Fruit fly (Drosophila melanogaster) whole organism, adult: ENCODE results near the gene wus.

Experiments used
- CG11617 ChIP-seq: fragments of 200-800 bp; sonication (Bioruptor generic); optimal IDR thresholded peaks from 2 replicates; lab custom pipeline; 2017; ENCODE audit warnings: mild to moderate bottlenecking, missing biosample characterization, missing genetic modification reagents, missing genetic modification characterization
- CG12768 ChIP-seq: fragments of 200-800 bp; sonication (Bioruptor generic); optimal IDR thresholded peaks from 2 replicates; lab custom pipeline; 2017; ENCODE audit warnings: missing biosample characterization, missing genetic modification characterization, mild to moderate bottlenecking, moderate library complexity, missing genetic modification reagents
- CG14711 ChIP-seq: fragments of 200-800 bp; sonication (Bioruptor generic); optimal IDR thresholded peaks from 2 replicates; lab custom pipeline; 2018; ENCODE audit warnings: missing biosample characterization, mild to moderate bottlenecking, missing genetic modification characterization, moderate library complexity
- CG1620 ChIP-seq: fragments of 200-800 bp; sonication (Bioruptor generic); optimal IDR thresholded peaks from 2 replicates; lab custom pipeline; 2016; ENCODE audit warnings: missing biosample characterization, missing genetic modification characterization
- CG33017 ChIP-seq: fragments of 200-800 bp; sonication (Bioruptor generic); optimal IDR thresholded peaks from 2 replicates; lab custom pipeline; 2018; ENCODE audit warnings: missing biosample characterization, mild to moderate bottlenecking, missing genetic modification characterization, moderate library complexity
- CG5204 ChIP-seq: fragments of 200-800 bp; sonication (Bioruptor generic); optimal IDR thresholded peaks from 2 replicates; lab custom pipeline; 2016; ENCODE audit warnings: missing biosample characterization, missing genetic modification characterization
- CG7045 ChIP-seq: fragments of 200-800 bp; sonication (Bioruptor generic); optimal IDR thresholded peaks from 2 replicates; lab custom pipeline; 2017; ENCODE audit warnings: missing biosample characterization, mild to moderate bottlenecking, missing genetic modification characterization
- CG7101 ChIP-seq: fragments of 200-800 bp; sonication (Bioruptor generic); optimal IDR thresholded peaks from 2 replicates; lab custom pipeline; 2018; ENCODE audit warnings: missing biosample characterization, mild to moderate bottlenecking, missing genetic modification characterization, moderate library complexity
- Clk ChIP-seq: fragments of 200-800 bp; sonication (Bioruptor generic); optimal IDR thresholded peaks from 2 replicates; lab custom pipeline; 2017; ENCODE audit warnings: missing biosample characterization, missing genetic modification characterization
- Crg-1 ChIP-seq: fragments of 200-800 bp; sonication (Bioruptor generic); optimal IDR thresholded peaks from 2 replicates; lab custom pipeline; 2016; ENCODE audit warnings: missing biosample characterization, missing genetic modification characterization
- Hr96 ChIP-seq: fragments of 200-800 bp; sonication (Bioruptor generic); optimal IDR thresholded peaks from 2 replicates; lab custom pipeline; 2016; ENCODE audit warnings: missing biosample characterization, missing genetic modification characterization
- Mnt ChIP-seq: fragments of 200-800 bp; sonication (Bioruptor generic); optimal IDR thresholded peaks from 2 replicates; lab custom pipeline; 2016; ENCODE audit warnings: missing biosample characterization, mild to moderate bottlenecking, missing genetic modification characterization
- bab1 ChIP-seq: fragments of 200-800 bp; sonication (Bioruptor generic); optimal IDR thresholded peaks from 3 replicates; lab custom pipeline; 2019; ENCODE audit warnings: missing biosample characterization, mild to moderate bottlenecking, missing genetic modification characterization, moderate library complexity
- cic ChIP-seq: fragments of 200-800 bp; sonication (Bioruptor generic); optimal IDR thresholded peaks from 2 replicates; lab custom pipeline; 2017; ENCODE audit warnings: missing biosample characterization, mild to moderate bottlenecking, missing genetic modification characterization, moderate library complexity
- cnc ChIP-seq, 2 experiments: fragments of >200 bp; optimal IDR thresholded peaks; 2 replicates each; lab custom pipeline; 2017
- kay ChIP-seq: fragments of 200-800 bp; sonication (Bioruptor generic); peaks from one replicate; lab custom pipeline; 2016; ENCODE audit warnings: missing biosample characterization, missing genetic modification characterization, borderline replicate concordance
- ovo ChIP-seq: fragments of 200-800 bp; sonication (Bioruptor generic); optimal IDR thresholded peaks from 2 replicates; lab custom pipeline; 2016; ENCODE audit warnings: missing biosample characterization, missing genetic modification characterization
- pad ChIP-seq: fragments of 200-800 bp; sonication (Bioruptor generic); optimal IDR thresholded peaks from 3 replicates; lab custom pipeline; 2017; ENCODE audit warnings: missing biosample characterization, missing genetic modification characterization, mild to moderate bottlenecking, moderate library complexity, missing genetic modification reagents
- tj ChIP-seq: fragments of 200-800 bp; sonication (Bioruptor generic); optimal IDR thresholded peaks from 3 replicates; lab custom pipeline; 2017; ENCODE audit warnings: missing biosample characterization, mild to moderate bottlenecking, missing genetic modification characterization, moderate library complexity
- toe ChIP-seq: fragments of 200-800 bp; sonication (Bioruptor generic); optimal IDR thresholded peaks from 2 replicates; lab custom pipeline; 2016; ENCODE audit warnings: missing biosample characterization, missing genetic modification characterization

wus gene

DNA sequence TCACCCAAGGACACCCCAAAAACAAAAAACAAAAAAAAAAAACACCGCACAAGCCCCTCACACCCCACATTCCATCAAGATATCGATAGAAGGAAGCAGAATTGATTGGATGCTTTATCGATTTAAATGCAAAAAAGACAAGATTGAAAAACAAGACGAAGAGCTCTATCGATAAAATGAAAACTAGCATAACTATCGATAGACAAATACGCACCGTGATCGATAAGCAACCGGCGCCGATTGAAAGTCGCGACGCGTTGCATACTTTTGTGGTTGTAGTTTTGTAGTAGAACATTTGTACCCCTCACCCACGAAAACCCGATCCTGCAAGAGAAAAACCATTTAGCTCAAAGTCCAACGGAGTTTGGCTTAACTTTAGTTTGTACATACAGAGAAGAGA, 4.0 kb downstream of the wus start:
- TF ChIP-seq CG14711 (tag; lab: Kevin White, UChicago) (no peak), CG7045 (GFP tag; lab: Kevin White, UChicago) (no peak), CG33017 (tag; lab: Kevin White, UChicago) (no peak), Clk (no peak), Hr96 (GFP tag; lab: Kevin White, UChicago) (no peak), CG1620 (GFP tag; lab: Kevin White, UChicago) (no peak), ovo (GFP tag; lab: Kevin White, UChicago) (no peak), Mnt (GFP tag; lab: Kevin White, UChicago) (no peak), Crg-1 (GFP tag; lab: Kevin White, UChicago) (no peak), CG5204 (GFP tag; lab: Kevin White, UChicago) (no peak), CG11617 (no peak), toe (GFP tag; lab: Kevin White, UChicago) (no peak), CG12768 (GFP tag; lab: Kevin White, UChicago) (no peak), CG7101 (tag; lab: Kevin White, UChicago) (no peak)

- no peak for TF ChIP-seq cnc (optimal IDR thresholded peaks at IDR 0.05; lab: Kevin White, UChicago)
- TF ChIP-seq CG14711 (tag; lab: Kevin White, UChicago) = no peak
- no peak for TF ChIP-seq Hr96 (GFP tag; lab: Kevin White, UChicago)
- TF ChIP-seq bab1 (GFP tag; lab: Kevin White, UChicago) = no peak
- no peak for TF ChIP-seq ovo (GFP tag; lab: Kevin White, UChicago)
- no peak for TF ChIP-seq Mnt (GFP tag; lab: Kevin White, UChicago)
- TF ChIP-seq pad (GFP tag; lab: Kevin White, UChicago) = no peak
- no peak for TF ChIP-seq Clk
- TF ChIP-seq CG7045 (GFP tag; lab: Kevin White, UChicago) = no peak
These were observed 6.2 kb downstream of the wus start for dm6 chrX:16934430-16934829.

dm6 chrX:16932820-16933386, 7.8 kb downstream of the wus start:
- no peak for TF ChIP-seq kay (GFP tag; lab: Kevin White, UChicago)
- TF ChIP-seq CG14711 (tag; lab: Kevin White, UChicago) = no peak
- TF ChIP-seq bab1 (GFP tag; lab: Kevin White, UChicago) = no peak
- no peak for TF ChIP-seq ovo (GFP tag; lab: Kevin White, UChicago)
- TF ChIP-seq CG12768 (GFP tag; lab: Kevin White, UChicago) = no peak
- no peak for TF ChIP-seq Hr96 (GFP tag; lab: Kevin White, UChicago)
- no peak for TF ChIP-seq toe (GFP tag; lab: Kevin White, UChicago)

dm6 chrX:16931994-16932819, 8.5 kb downstream of the wus start:
- TF ChIP-seq cic (GFP tag; lab: Kevin White, UChicago) = no peak
- TF ChIP-seq CG7101 (tag; lab: Kevin White, UChicago) = no peak
- TF ChIP-seq tj (GFP tag; lab: Kevin White, UChicago) = no peak
- TF ChIP-seq kay (GFP tag; lab: Kevin White, UChicago) = peak; percentile 27

DNA sequence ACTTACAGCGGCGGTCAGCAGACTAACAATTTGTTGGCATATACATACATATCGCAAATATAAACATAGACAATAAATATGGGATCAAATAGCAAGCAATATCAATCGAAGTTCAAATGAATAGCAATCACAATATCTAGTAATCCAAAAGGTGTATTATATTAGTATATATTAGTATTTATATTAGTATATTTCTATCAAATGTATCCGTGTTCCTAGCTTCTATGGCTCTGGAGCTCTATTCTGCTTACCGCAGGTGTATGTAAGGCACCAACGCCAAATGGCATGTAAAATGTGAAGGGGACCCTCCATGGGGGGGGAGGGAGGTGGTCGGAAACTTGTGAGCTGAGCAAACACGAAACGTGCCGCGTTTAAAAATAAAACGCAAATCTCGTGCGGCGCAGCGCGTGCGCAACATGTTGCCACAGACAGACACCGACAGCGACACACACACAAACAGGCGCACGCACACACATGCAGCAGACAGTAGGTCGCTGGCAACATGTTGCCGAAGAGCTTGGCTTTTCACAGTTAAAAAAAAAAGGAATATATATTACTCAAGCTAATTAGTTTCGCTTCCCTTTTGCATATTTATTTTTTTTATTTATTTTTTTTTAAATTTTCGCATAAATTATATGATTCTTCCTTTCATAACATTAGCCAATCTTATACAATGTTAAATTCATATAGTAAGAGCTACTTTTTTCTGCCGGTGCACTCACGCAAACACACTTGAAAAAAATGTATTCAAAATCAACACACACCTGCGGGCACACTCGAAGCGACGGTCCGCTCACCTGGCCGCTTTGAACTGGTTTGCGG, 10.0 kb downstream of the wus start:
- TF ChIP-seq kay (GFP tag; lab: Kevin White, UChicago) = peak; percentile 26
- peak; percentile 31 for TF ChIP-seq CG7101 (tag; lab: Kevin White, UChicago)
- peak; percentile 12 for TF ChIP-seq CG14711 (tag; lab: Kevin White, UChicago)
- no peak for TF ChIP-seq CG7045 (GFP tag; lab: Kevin White, UChicago)

- TF ChIP-seq cic (GFP tag; lab: Kevin White, UChicago) = no peak
- TF ChIP-seq pad (GFP tag; lab: Kevin White, UChicago) = no peak
- no peak for TF ChIP-seq CG7101 (tag; lab: Kevin White, UChicago)
- no peak for TF ChIP-seq toe (GFP tag; lab: Kevin White, UChicago)
- no peak for TF ChIP-seq cnc (optimal IDR thresholded peaks at IDR 0.05; lab: Kevin White, UChicago)
- no peak for TF ChIP-seq kay (GFP tag; lab: Kevin White, UChicago)
- no peak for TF ChIP-seq ovo (GFP tag; lab: Kevin White, UChicago)
- TF ChIP-seq CG12768 (GFP tag; lab: Kevin White, UChicago) = no peak
- no peak for TF ChIP-seq CG1620 (GFP tag; lab: Kevin White, UChicago)
- no peak for TF ChIP-seq CG11617
- TF ChIP-seq Crg-1 (GFP tag; lab: Kevin White, UChicago) = no peak
- no peak for TF ChIP-seq Hr96 (GFP tag; lab: Kevin White, UChicago)
- TF ChIP-seq Clk = no peak
- no peak for TF ChIP-seq tj (GFP tag; lab: Kevin White, UChicago)
- no peak for TF ChIP-seq CG33017 (tag; lab: Kevin White, UChicago)
- no peak for TF ChIP-seq CG14711 (tag; lab: Kevin White, UChicago)
- no peak for TF ChIP-seq CG7045 (GFP tag; lab: Kevin White, UChicago)
These were observed 13.9 kb downstream of the wus start for dm6 chrX:16926726-16927125.
